Worm (Caenorhabditis elegans) whole organism, L4 larva: ENCODE results near the gene srd-15.

ENCODE experiments used
- D1046.2 ChIP-seq: fragments of 200-800 bp; sonication (Bioruptor generic); IDR thresholded peaks from 2 replicates; pipeline ENCODE4 v1.3.6; 2022; ENCODE audit warnings: missing genetic modification characterization, missing compliant biosample characterization
- ZK337.2 ChIP-seq: fragments of 200-800 bp; sonication (Bioruptor generic); IDR thresholded peaks from 2 replicates; pipeline ENCODE4 v1.3.6; 2022; ENCODE audit warnings: missing genetic modification reagents, missing genetic modification characterization, missing compliant biosample characterization
- ZK546.5 ChIP-seq, 2 experiments: sonication (generic microtip); optimal IDR thresholded peaks; 2 replicates each; lab custom pipeline; 2017; ENCODE audit warnings: missing biosample characterization in 2 of 2, missing genetic modification characterization in 2 of 2
- daf-16 ChIP-seq, 3 experiments: sonication (generic microtip); optimal IDR thresholded peaks; 2 replicates each; lab custom pipeline; 2016 to 2017; ENCODE audit warnings: missing genetic modification characterization in 3 of 3, missing genetic modification reagents in 3 of 3, mild to moderate bottlenecking in 2 of 3, missing compliant biosample characterization in 2 of 3, missing biosample characterization in 1 of 3, moderate library complexity in 1 of 3
- daf-8 ChIP-seq: fragments of 200-800 bp; sonication (Bioruptor generic); IDR thresholded peaks from 2 replicates; pipeline ENCODE4 v1.3.6; 2022; ENCODE audit warnings: missing genetic modification characterization, missing compliant biosample characterization
- dpl-1 ChIP-seq: fragments of 150-350 bp; optimal IDR thresholded peaks from 2 replicates; lab custom pipeline; 2014; ENCODE audit warnings: missing biosample characterization, missing genetic modification reagents, missing genetic modification characterization
- fos-1 ChIP-seq: fragments of 150-350 bp; optimal IDR thresholded peaks from 2 replicates; lab custom pipeline; 2014; ENCODE audit warnings: missing biosample characterization, missing genetic modification characterization
- hmg-1.1 ChIP-seq: fragments of 200-800 bp; sonication (Bioruptor generic); IDR thresholded peaks from 2 replicates; pipeline ENCODE4 v1.3.6; 2022; ENCODE audit warnings: missing genetic modification reagents, missing genetic modification characterization, missing compliant biosample characterization
- lim-7 ChIP-seq: fragments of 200-800 bp; sonication (Bioruptor generic); IDR thresholded peaks from 2 replicates; pipeline ENCODE4 v1.3.6; 2022; ENCODE audit warnings: missing genetic modification characterization, missing compliant biosample characterization
- nhr-11 ChIP-seq: fragments of 150-350 bp; optimal IDR thresholded peaks from 2 replicates; lab custom pipeline; 2014; ENCODE audit warnings: missing biosample characterization, missing genetic modification characterization
- nhr-237 ChIP-seq: sonication (generic microtip); optimal IDR thresholded peaks from 2 replicates; lab custom pipeline; 2017; ENCODE audit warnings: missing biosample characterization, missing genetic modification characterization
- pqm-1 ChIP-seq: sonication (generic microtip); optimal IDR thresholded peaks from 2 replicates; lab custom pipeline; 2017; ENCODE audit warnings: missing biosample characterization, missing genetic modification characterization
- unc-62 ChIP-seq, 3 experiments: fragments of 150-350 bp in 1 of 3; sonication (generic microtip); optimal IDR thresholded peaks in 2 of 3; peaks in 1 of 3; 1 replicate in 1 of 3; 2 replicates in 2 of 3; lab custom pipeline; 2014 to 2017; ENCODE audit warnings: missing biosample characterization in 3 of 3, missing genetic modification characterization in 3 of 3, missing genetic modification reagents in 3 of 3, missing genotype in 1 of 3
- zag-1 ChIP-seq: fragments of 150-350 bp; optimal IDR thresholded peaks from 2 replicates; lab custom pipeline; 2014; ENCODE audit warnings: missing biosample characterization, missing genetic modification characterization

DNA sequence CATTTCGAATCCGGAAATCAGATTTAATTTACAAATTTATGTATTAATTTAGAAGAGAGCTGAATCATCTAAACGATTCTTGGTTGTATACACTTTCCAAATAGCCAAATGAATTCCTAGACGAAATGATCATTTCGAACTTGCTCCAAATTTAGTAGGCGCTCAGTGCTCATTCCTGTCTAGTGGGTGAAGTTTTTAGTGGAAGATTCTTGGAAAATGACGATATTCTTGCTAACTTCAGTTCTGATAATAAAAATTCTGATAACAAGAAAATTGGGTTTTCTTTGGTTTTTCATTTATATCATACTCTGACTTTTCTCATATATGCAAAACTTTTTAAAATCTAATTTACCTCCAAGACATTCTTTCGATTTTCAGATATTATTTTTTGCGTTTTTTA lies 15.6 kb upstream of the srd-15 start:
- no peak for TF ChIP-seq D1046.2 (GFP tag; lab: Robert Waterston, UW)
- TF ChIP-seq zag-1 (tag; lab: Kevin White, UChicago) = no peak
- TF ChIP-seq daf-16 (GFP tag; optimal IDR thresholded peaks at IDR 0.05; lab: Kevin White, UChicago) = no peak
- no peak for TF ChIP-seq daf-16 (tag; optimal IDR thresholded peaks at IDR 0.05; lab: Kevin White, UChicago)
- no peak for TF ChIP-seq ZK337.2 (GFP tag; lab: Robert Waterston, UW)
- no peak for TF ChIP-seq ZK546.5 (tag; optimal IDR thresholded peaks at IDR 0.05; lab: Kevin White, UChicago)
- no peak for TF ChIP-seq nhr-237
- TF ChIP-seq lim-7 (GFP tag; lab: Robert Waterston, UW) = no peak
- TF ChIP-seq dpl-1 = no peak
- TF ChIP-seq nhr-11 (tag; lab: Kevin White, UChicago) = no peak
- TF ChIP-seq hmg-1.1 = no peak
- no peak for TF ChIP-seq daf-8 (GFP tag; lab: Robert Waterston, UW)
- no peak for TF ChIP-seq unc-62 (GFP tag; optimal IDR thresholded peaks at IDR 0.05 in 1 of 2; lab: Kevin White, UChicago)
- TF ChIP-seq unc-62 (tag; optimal IDR thresholded peaks at IDR 0.05; lab: Kevin White, UChicago) = no peak
- TF ChIP-seq fos-1 (tag; lab: Kevin White, UChicago) = no peak
- TF ChIP-seq pqm-1 (tag; lab: Kevin White, UChicago) = no peak
